Worm (Caenorhabditis elegans): ENCODE results near the gene Y60A3A.16.
A peak's percentile ranks its signal among the peaks of the same experiment; 100 is the strongest.
"Not testable (repeated sequence)": the region's sequence is repeated elsewhere in the genome, so short reads cannot be mapped to it uniquely, and the experiment has no call there.

Y60A3A.16 gene

DNA sequence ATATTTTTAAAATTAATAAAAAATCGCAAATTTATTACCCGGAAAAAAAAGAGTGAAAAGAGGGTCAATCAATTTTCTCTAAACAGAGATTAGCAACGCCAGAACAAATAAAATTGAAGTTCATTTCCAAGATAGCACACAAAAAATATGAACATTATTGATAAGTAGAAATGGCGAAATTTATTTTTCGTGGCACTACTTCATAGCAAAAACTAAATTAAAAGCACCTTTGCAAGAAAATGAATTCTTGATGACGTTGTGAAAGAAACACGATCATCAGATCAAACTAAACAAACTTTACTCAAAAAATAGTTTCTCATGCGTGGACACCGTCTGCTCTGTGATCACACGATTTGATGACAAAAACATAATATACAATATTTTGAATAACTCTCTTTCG, at the start of gene Y60A3A.16:
Y60A3A.16 (minus strand) TSS at position 101 of the 400 bp plus-strand sequence.
- TF ChIP-seq tbx-37 (GFP tag; conservative IDR thresholded peaks at IDR 0.05) = no peak
- no peak for TF ChIP-seq hnd-1 (tag; optimal IDR thresholded peaks at IDR 0.05)
- TF ChIP-seq tra-4 (tag; optimal IDR thresholded peaks at IDR 0.05) = no peak
- no peak for TF ChIP-seq flt-1 (GFP tag; IDR thresholded peaks at IDR 0.05)
- no peak for TF ChIP-seq pes-1 (GFP tag; IDR thresholded peaks at IDR 0.05)
- TF ChIP-seq hmbx-1 (tag; optimal IDR thresholded peaks at IDR 0.05) = no peak
- TF ChIP-seq hmg-4 (GFP tag; optimal IDR thresholded peaks at IDR 0.05) = no peak
- no peak for TF ChIP-seq F13C5.2 (tag; optimal IDR thresholded peaks at IDR 0.05)
- TF ChIP-seq scrt-1 (GFP tag; IDR thresholded peaks at IDR 0.05) = no peak
- TF ChIP-seq tbx-11 (GFP tag; IDR thresholded peaks at IDR 0.05) = no peak
- TF ChIP-seq B0310.2 (tag; optimal IDR thresholded peaks at IDR 0.05) = no peak
- TF ChIP-seq ceh-36 (tag; optimal IDR thresholded peaks at IDR 0.05) = no peak
- TF ChIP-seq aly-1 (tag; optimal IDR thresholded peaks at IDR 0.05) = no peak
- no peak for TF ChIP-seq ceh-13 (GFP tag; optimal IDR thresholded peaks at IDR 0.05)
- no peak for TF ChIP-seq ets-7 (tag; optimal IDR thresholded peaks at IDR 0.05)
- TF ChIP-seq ama-1 (optimal IDR thresholded peaks at IDR 0.05) = no peak

DNA sequence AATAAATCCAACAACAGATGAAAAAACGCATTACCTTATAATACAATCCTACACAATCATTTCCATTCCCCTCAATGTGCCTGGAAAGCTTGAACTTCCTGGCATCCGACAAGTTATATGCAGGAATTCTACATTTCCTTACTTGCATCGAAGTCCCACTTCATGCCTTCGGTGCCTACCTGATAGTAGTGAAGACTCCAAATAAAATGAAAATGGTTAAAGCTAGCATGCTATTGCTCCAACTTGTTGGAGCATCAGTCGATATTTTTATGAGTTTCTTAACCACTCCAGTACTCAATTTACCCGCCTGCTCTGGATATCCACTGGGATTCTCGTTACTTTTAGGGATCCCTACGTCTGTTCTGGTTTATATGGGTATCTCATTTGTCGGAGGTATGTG, 43.1 kb upstream of the Y60A3A.16 start, which contains the start of gene srh-171:
srh-171 (plus strand) TSS at position 75 of the 400 bp plus-strand sequence.
- TF ChIP-seq pes-1 (GFP tag; IDR thresholded peaks at IDR 0.05) (no peak), ceh-36 (tag; optimal IDR thresholded peaks at IDR 0.05) (no peak), ama-1 (optimal IDR thresholded peaks at IDR 0.05) (peak; percentile 78)

DNA sequence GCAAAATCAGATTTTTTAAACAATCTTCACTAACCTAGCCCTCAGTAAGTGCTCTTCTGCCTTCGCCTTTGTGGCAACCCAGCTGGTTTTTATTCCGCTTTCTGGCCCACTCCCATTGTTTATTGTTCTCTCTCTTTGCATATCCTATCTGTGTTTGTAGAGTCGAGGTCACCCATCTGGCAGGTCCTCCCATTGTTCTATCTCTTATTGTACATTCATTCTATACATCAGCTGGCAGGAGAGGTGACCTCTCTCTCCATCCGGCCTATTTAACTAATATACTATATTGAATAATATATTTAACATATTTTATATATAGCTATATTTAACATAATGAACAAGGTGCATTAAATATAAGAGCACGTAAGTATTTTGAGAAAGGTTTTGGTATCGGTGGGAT, 39.5 kb upstream of the Y60A3A.16 start:
- peak; percentile 13 for TF ChIP-seq hmg-4 (GFP tag; optimal IDR thresholded peaks at IDR 0.05)
- no peak for TF ChIP-seq sea-1 (GFP tag; conservative IDR thresholded peaks at IDR 0.05)
- TF ChIP-seq hnd-1 (tag; optimal IDR thresholded peaks at IDR 0.05) = no peak
- TF ChIP-seq scrt-1 (GFP tag; IDR thresholded peaks at IDR 0.05) = no peak
- no peak for TF ChIP-seq F13C5.2 (tag; optimal IDR thresholded peaks at IDR 0.05)
- no peak for TF ChIP-seq tbx-37 (GFP tag; conservative IDR thresholded peaks at IDR 0.05)
- no peak for TF ChIP-seq tra-4 (tag; optimal IDR thresholded peaks at IDR 0.05)
- TF ChIP-seq flt-1 (GFP tag; IDR thresholded peaks at IDR 0.05) = no peak

DNA sequence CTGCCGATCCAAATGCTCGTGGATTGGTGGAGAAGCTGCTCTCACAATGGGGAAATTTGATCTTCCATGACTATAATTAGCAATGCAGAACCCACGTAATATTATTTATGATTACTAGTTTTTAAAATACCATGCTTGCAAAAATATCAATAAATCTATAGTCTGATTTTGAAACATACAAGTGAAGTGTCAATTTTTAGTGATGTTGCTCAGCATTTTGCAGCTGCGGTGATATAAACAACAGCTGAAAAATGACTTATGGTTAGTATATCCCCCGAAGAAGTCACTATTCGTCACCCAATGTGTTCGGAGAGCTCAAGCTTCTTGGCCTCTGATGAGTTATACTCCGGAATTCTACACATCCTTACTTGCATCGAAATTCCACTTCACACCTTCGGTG, 36.2 kb upstream of the Y60A3A.16 start, which contains the start of gene srh-172:
srh-172 (plus strand) TSS at position 301 of the 400 bp plus-strand sequence.
- TF ChIP-seq tbx-11 (GFP tag; IDR thresholded peaks at IDR 0.05) (no peak), hnd-1 (tag; optimal IDR thresholded peaks at IDR 0.05) (no peak), flt-1 (GFP tag; IDR thresholded peaks at IDR 0.05) (no peak), tbx-37 (GFP tag; conservative IDR thresholded peaks at IDR 0.05) (no peak), scrt-1 (GFP tag; IDR thresholded peaks at IDR 0.05) (no peak), tra-4 (tag; optimal IDR thresholded peaks at IDR 0.05) (no peak), F13C5.2 (tag; optimal IDR thresholded peaks at IDR 0.05) (no peak), aly-1 (tag; optimal IDR thresholded peaks at IDR 0.05) (no peak), ets-7 (tag; optimal IDR thresholded peaks at IDR 0.05) (no peak), sea-1 (GFP tag; conservative IDR thresholded peaks at IDR 0.05) (no peak)

DNA sequence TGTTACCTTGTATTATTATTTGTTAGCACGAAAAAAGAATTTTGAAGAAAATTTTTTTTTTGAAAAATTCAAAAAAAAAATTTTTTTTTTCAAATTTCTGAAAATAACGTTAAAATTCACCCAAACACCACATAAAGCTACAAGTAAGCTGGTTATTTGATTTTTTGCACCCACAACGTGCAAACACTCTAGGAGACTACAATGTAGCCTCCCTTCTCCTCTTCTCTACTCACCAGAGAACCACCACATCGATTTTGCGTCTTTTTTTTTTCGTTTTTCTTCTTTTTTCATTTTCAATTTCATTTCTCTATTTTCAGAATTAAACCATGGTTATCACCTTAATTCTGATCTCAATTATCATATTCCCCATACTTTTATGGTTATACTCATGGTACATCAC, 32.7 kb upstream of the Y60A3A.16 start, which contains the start of gene abhd-3.1:
abhd-3.1 (plus strand) TSS at position 318 of the 400 bp plus-strand sequence.
- TF ChIP-seq tbx-37 (GFP tag; conservative IDR thresholded peaks at IDR 0.05) (no peak), ama-1 (optimal IDR thresholded peaks at IDR 0.05) (no peak), sea-1 (GFP tag; conservative IDR thresholded peaks at IDR 0.05) (no peak), B0310.2 (tag; optimal IDR thresholded peaks at IDR 0.05) (no peak), ceh-13 (GFP tag; optimal IDR thresholded peaks at IDR 0.05) (no peak), ets-7 (tag; optimal IDR thresholded peaks at IDR 0.05) (no peak), tra-4 (tag; optimal IDR thresholded peaks at IDR 0.05) (no peak), F13C5.2 (tag; optimal IDR thresholded peaks at IDR 0.05) (no peak), ceh-36 (tag; optimal IDR thresholded peaks at IDR 0.05) (no peak), aly-1 (tag; optimal IDR thresholded peaks at IDR 0.05) (no peak), hmg-4 (GFP tag; optimal IDR thresholded peaks at IDR 0.05) (no peak), tbx-11 (GFP tag; IDR thresholded peaks at IDR 0.05) (no peak), pes-1 (GFP tag; IDR thresholded peaks at IDR 0.05) (no peak)

DNA sequence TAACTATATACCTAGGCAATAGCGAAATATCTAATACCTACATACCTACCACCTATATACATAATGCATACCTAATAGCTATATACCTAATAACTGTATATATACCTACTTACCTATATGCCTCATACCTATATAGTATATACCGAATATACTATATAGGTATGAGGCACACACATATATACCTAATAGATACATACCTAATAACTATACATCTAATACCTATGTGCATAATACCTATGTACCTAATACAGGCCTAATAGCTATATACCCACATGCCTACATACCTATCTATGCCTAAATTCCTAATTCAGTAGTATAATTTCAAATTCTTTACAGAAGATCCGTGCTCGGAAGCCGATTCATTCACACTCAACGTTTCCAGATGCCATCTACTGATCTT, 32.0 kb upstream of the Y60A3A.16 start:
- TF ChIP-seq tra-4 (tag; optimal IDR thresholded peaks at IDR 0.05) (no peak), aly-1 (tag; optimal IDR thresholded peaks at IDR 0.05) (no peak), hnd-1 (tag; optimal IDR thresholded peaks at IDR 0.05) (no peak), sea-1 (GFP tag; conservative IDR thresholded peaks at IDR 0.05) (no peak), ceh-36 (tag; optimal IDR thresholded peaks at IDR 0.05) (no peak), tbx-37 (GFP tag; conservative IDR thresholded peaks at IDR 0.05) (no peak), ceh-13 (GFP tag; optimal IDR thresholded peaks at IDR 0.05) (no peak), pes-1 (GFP tag; IDR thresholded peaks at IDR 0.05) (no peak), flt-1 (GFP tag; IDR thresholded peaks at IDR 0.05) (no peak), hmbx-1 (tag; optimal IDR thresholded peaks at IDR 0.05) (no peak), scrt-1 (GFP tag; IDR thresholded peaks at IDR 0.05) (no peak), tbx-11 (GFP tag; IDR thresholded peaks at IDR 0.05) (no peak), B0310.2 (tag; optimal IDR thresholded peaks at IDR 0.05) (no peak), ets-7 (tag; optimal IDR thresholded peaks at IDR 0.05) (no peak), hmg-4 (GFP tag; optimal IDR thresholded peaks at IDR 0.05) (no peak), F13C5.2 (tag; optimal IDR thresholded peaks at IDR 0.05) (no peak), ama-1 (optimal IDR thresholded peaks at IDR 0.05) (no peak)

DNA sequence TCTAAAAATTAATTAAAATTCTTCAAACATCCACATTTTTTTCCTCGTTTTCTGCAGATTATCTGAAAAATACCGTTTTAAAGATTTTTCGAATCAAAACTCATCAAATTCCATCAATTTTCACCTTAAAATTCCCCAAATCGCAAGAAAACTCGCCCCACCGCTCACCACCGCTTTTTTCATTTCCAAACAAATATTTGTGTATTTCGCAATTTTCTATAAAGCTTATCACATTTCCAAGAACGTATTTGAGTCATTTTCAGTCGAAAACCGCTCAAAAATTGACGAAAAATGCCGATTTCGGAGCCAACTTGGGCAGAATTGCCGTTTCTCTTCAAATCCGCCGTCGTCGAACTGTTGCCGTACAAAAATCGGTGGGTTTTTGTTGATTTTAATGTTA, 27.2 kb upstream of the Y60A3A.16 start, which contains the start of gene Y60A3A.8:
Y60A3A.8 (plus strand) TSS at position 258 of the 400 bp plus-strand sequence.
- TF ChIP-seq scrt-1 (GFP tag; IDR thresholded peaks at IDR 0.05); F13C5.2 (tag; optimal IDR thresholded peaks at IDR 0.05); pes-1 (GFP tag; IDR thresholded peaks at IDR 0.05): not testable (repeated sequence)

DNA sequence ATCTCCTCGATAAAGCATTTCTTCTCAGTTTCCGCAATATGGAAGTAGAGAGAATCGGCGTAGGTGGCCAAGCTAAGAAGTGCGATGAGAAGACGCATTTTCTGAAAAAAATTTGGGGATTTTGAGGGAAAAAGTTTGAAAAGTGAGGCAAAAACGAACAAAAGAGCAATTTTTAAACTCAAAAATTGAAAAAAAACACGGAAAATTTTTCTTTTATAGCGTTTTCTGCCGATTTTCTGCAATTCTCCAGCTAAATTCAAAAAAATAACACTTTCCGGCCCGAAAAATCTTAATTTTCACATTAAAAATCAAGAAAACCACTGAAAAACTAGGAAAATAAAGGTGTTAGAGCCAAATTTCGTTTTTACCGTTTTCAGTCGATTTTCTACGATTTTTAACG, 26.5 kb upstream of the Y60A3A.16 start, which contains the start of gene tmed-4:
tmed-4 (minus strand) TSS at position 101 of the 400 bp plus-strand sequence.
- not testable (repeated sequence) for TF ChIP-seq ceh-36 (tag; optimal IDR thresholded peaks at IDR 0.05); flt-1 (GFP tag; IDR thresholded peaks at IDR 0.05); ama-1 (optimal IDR thresholded peaks at IDR 0.05)
